Worm (Caenorhabditis elegans) whole organism, L3 larva: ENCODE results near the gene srh-45.

Experiments
- lin-39 ChIP-seq: fragments of 150-350 bp; optimal IDR thresholded peaks from 2 replicates; lab custom pipeline; 2018; ENCODE audit warnings: missing biosample characterization, missing genetic modification reagents, missing genetic modification characterization
- pqm-1 ChIP-seq: fragments of 150-350 bp; optimal IDR thresholded peaks from 2 replicates; lab custom pipeline; 2017; ENCODE audit warnings: missing biosample characterization, missing genetic modification characterization, inconsistent platforms
- tbx-2 ChIP-seq: sonication (generic microtip); optimal IDR thresholded peaks from 2 replicates; lab custom pipeline; 2016; ENCODE audit warnings: mild to moderate bottlenecking, missing genetic modification characterization, missing compliant biosample characterization
- unc-39 ChIP-seq: sonication (generic microtip); optimal IDR thresholded peaks from 4 replicates; lab custom pipeline; 2017; ENCODE audit warnings: missing biosample characterization, missing genetic modification characterization

DNA sequence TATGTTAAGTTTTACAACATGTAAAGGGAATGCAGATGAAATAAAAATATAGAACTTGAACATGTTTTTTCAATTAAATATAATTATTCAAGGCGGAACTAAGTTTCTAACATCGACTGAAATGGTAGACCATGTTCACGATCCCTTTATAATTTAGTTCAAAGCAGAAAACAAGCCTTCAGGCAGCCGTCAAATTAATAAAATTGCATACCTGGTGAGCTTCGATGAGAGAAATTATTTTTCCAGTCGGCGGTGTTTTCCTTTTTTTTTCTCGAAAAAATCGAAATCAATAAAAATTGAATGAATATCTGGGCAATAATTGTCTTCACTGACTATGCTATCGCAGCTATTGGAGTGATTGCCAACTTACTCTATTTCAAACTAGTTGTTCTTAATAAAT lies 13.9 kb downstream of the srh-45 start, which contains the start of gene C03E10.1:
- TF ChIP-seq tbx-2 (no peak), lin-39 (tag; lab: Kevin White, UChicago) (no peak), pqm-1 (tag; lab: Kevin White, UChicago) (no peak), unc-39 (tag; lab: Kevin White, UChicago) (no peak)
